Fruit fly (Drosophila melanogaster) whole organism, embryonic: ENCODE data around the gene CG13048.

ENCODE experiments used
- CG13296 ChIP-seq: fragments of 200-800 bp; sonication (Bioruptor generic); optimal IDR thresholded peaks from 3 replicates; lab custom pipeline; 2018; ENCODE audit warnings: missing biosample characterization, mild to moderate bottlenecking, missing genetic modification characterization
- CG1602 ChIP-seq: fragments of 200-800 bp; sonication (Bioruptor generic); optimal IDR thresholded peaks from 3 replicates; lab custom pipeline; 2016; ENCODE audit warnings: missing biosample characterization, missing genetic modification characterization
- CG17328 ChIP-seq: fragments of 200-800 bp; sonication (Bioruptor generic); IDR thresholded peaks from 2 replicates; pipeline ENCODE4 v1.3.6; 2022; ENCODE audit warnings: missing biosample characterization, missing genetic modification characterization
- CG17385 ChIP-seq: fragments of 200-800 bp; sonication (Bioruptor generic); optimal IDR thresholded peaks from 3 replicates; lab custom pipeline; 2018; ENCODE audit warnings: missing biosample characterization, mild to moderate bottlenecking, missing genetic modification characterization
- CG18011 ChIP-seq: fragments of 200-800 bp; sonication (Bioruptor generic); optimal IDR thresholded peaks from 2 replicates; lab custom pipeline; 2017; ENCODE audit warnings: missing biosample characterization, missing genetic modification characterization, mild to moderate bottlenecking, moderate library complexity, missing genotype
- CG31365 ChIP-seq: fragments of 200-800 bp; sonication (Bioruptor generic); optimal IDR thresholded peaks from 2 replicates; lab custom pipeline; 2018; ENCODE audit warnings: missing biosample characterization, mild to moderate bottlenecking, missing genetic modification characterization
- CG4328 ChIP-seq: fragments of 200-800 bp; sonication (Bioruptor generic); optimal IDR thresholded peaks from 3 replicates; lab custom pipeline; 2017; ENCODE audit warnings: missing biosample characterization, missing genetic modification reagents, missing genetic modification characterization
- CG6272 ChIP-seq: fragments of 200-800 bp; sonication (Bioruptor generic); IDR thresholded peaks from 2 replicates; pipeline ENCODE4 v1.3.6; 2022; ENCODE audit warnings: missing biosample characterization, missing genetic modification characterization
- CG7357 ChIP-seq: fragments of 200-800 bp; sonication (Bioruptor generic); IDR thresholded peaks from 3 replicates; pipeline ENCODE4 v1.3.6; 2022; ENCODE audit warnings: missing biosample characterization, missing genetic modification characterization
- CG7839 ChIP-seq: fragments of 200-800 bp; sonication (Bioruptor generic); optimal IDR thresholded peaks from 3 replicates; lab custom pipeline; 2018; ENCODE audit warnings: missing biosample characterization, mild to moderate bottlenecking, missing genetic modification characterization, moderate library complexity
- Camta ChIP-seq: fragments of 200-800 bp; sonication (Bioruptor generic); optimal IDR thresholded peaks from 2 replicates; lab custom pipeline; 2016; ENCODE audit warnings: missing biosample characterization, missing genetic modification characterization
- Dad ChIP-seq: fragments of 200-800 bp; sonication (Bioruptor generic); optimal IDR thresholded peaks from 3 replicates; lab custom pipeline; 2016; ENCODE audit warnings: missing biosample characterization, missing genetic modification characterization
- Eip74EF ChIP-seq, 2 experiments: fragments of 200-800 bp in 1 of 2; fragments of >200 bp in 1 of 2; sonication (Bioruptor generic) in 1 of 2; optimal IDR thresholded peaks; 2 replicates each; lab custom pipeline; 2017 to 2019; ENCODE audit warnings: missing biosample characterization in 2 of 2, missing genetic modification characterization in 2 of 2, mild to moderate bottlenecking in 1 of 2, moderate library complexity in 1 of 2
- HHEX ChIP-seq: fragments of 200-800 bp; sonication (Bioruptor generic); optimal IDR thresholded peaks from 3 replicates; lab custom pipeline; 2017; ENCODE audit warnings: missing biosample characterization, mild to moderate bottlenecking, missing genetic modification characterization, missing genetic modification reagents
- MBD-R2 ChIP-seq: fragments of 200-800 bp; sonication (Bioruptor generic); IDR thresholded peaks from 2 replicates; pipeline ENCODE4 v1.3.6; 2022; ENCODE audit warnings: missing biosample characterization, missing genetic modification characterization
- Med ChIP-seq: fragments of 200-800 bp; sonication (Bioruptor generic); peaks from one replicate; lab custom pipeline; 2016; ENCODE audit warnings: missing biosample characterization, missing genetic modification characterization, mild to moderate bottlenecking, inconsistent platforms, moderate library complexity
- Pdp1 ChIP-seq, 2 experiments: fragments of 200-800 bp; sonication (Bioruptor generic); optimal IDR thresholded peaks; 3 replicates each; lab custom pipeline; 2016; ENCODE audit warnings: missing biosample characterization in 2 of 2, missing genetic modification characterization in 2 of 2, mild to moderate bottlenecking in 1 of 2, moderate library complexity in 1 of 2
- Sox102F ChIP-seq: fragments of 200-800 bp; sonication (Bioruptor generic); optimal IDR thresholded peaks from 2 replicates; lab custom pipeline; 2018; ENCODE audit warnings: missing biosample characterization, mild to moderate bottlenecking, missing genetic modification characterization, moderate library complexity
- Sry-δ ChIP-seq: fragments of 200-800 bp; sonication (Bioruptor generic); optimal IDR thresholded peaks from 2 replicates; lab custom pipeline; 2016; ENCODE audit warnings: missing biosample characterization, missing genetic modification characterization
- cad ChIP-seq: fragments of >200 bp; optimal IDR thresholded peaks from 2 replicates; lab custom pipeline; 2017; ENCODE audit warnings: missing biosample characterization, missing genetic modification characterization
- crp ChIP-seq, 2 experiments: fragments of 200-800 bp; sonication (Bioruptor generic); optimal IDR thresholded peaks; 2 replicates in 1 of 2; 3 replicates in 1 of 2; lab custom pipeline; 2017; ENCODE audit warnings: missing biosample characterization in 2 of 2, missing genetic modification characterization in 2 of 2, mild to moderate bottlenecking in 1 of 2, moderate library complexity in 1 of 2
- hkb ChIP-seq, 2 experiments: fragments of 200-800 bp in 1 of 2; fragments of >200 bp in 1 of 2; sonication (Bioruptor generic) in 1 of 2; IDR thresholded peaks in 1 of 2; optimal IDR thresholded peaks in 1 of 2; 2 replicates each; pipeline versions ENCODE4 v1.3.6 to Lab custom; 2017 to 2022; ENCODE audit warnings: missing biosample characterization in 1 of 2, missing genetic modification characterization in 1 of 2
- jing ChIP-seq: fragments of 200-800 bp; sonication (Bioruptor generic); optimal IDR thresholded peaks from 2 replicates; lab custom pipeline; 2018; ENCODE audit warnings: missing biosample characterization, mild to moderate bottlenecking, missing genetic modification characterization
- kay ChIP-seq: fragments of 200-800 bp; sonication (Bioruptor generic); optimal IDR thresholded peaks from 2 replicates; lab custom pipeline; 2016; ENCODE audit warnings: missing biosample characterization, missing genetic modification characterization
- lbe ChIP-seq: fragments of 200-800 bp; sonication (Bioruptor generic); optimal IDR thresholded peaks from 2 replicates; lab custom pipeline; 2016; ENCODE audit warnings: missing biosample characterization, mild to moderate bottlenecking, missing genetic modification characterization
- lilli ChIP-seq: fragments of 200-800 bp; sonication (Bioruptor generic); optimal IDR thresholded peaks from 3 replicates; lab custom pipeline; 2016; ENCODE audit warnings: missing biosample characterization, missing genetic modification characterization
- oc ChIP-seq: fragments of 200-800 bp; sonication (Bioruptor generic); optimal IDR thresholded peaks from 2 replicates; lab custom pipeline; 2018; ENCODE audit warnings: missing biosample characterization, mild to moderate bottlenecking, missing genetic modification characterization, moderate library complexity
- pho ChIP-seq: fragments of 200-800 bp; sonication (Bioruptor generic); optimal IDR thresholded peaks from 2 replicates; lab custom pipeline; 2016; ENCODE audit warnings: missing biosample characterization, missing genetic modification characterization
- trem ChIP-seq: fragments of 200-800 bp; optimal IDR thresholded peaks from 3 replicates; lab custom pipeline; 2019; ENCODE audit warnings: missing biosample characterization, mild to moderate bottlenecking, missing genetic modification characterization, moderate library complexity
- ttk ChIP-seq: fragments of 200-800 bp; sonication (Bioruptor generic); IDR thresholded peaks from 2 replicates; pipeline ENCODE4 v2.1.2; 2022; ENCODE audit warnings: missing biosample characterization, missing genetic modification characterization
- twi ChIP-seq: fragments of 200-800 bp; optimal IDR thresholded peaks from 2 replicates; lab custom pipeline; 2019; ENCODE audit warnings: missing biosample characterization, mild to moderate bottlenecking, missing genetic modification characterization, moderate library complexity
- usp ChIP-seq: fragments of >200 bp; optimal IDR thresholded peaks from 2 replicates; lab custom pipeline; 2017; ENCODE audit warnings: missing biosample characterization, missing genetic modification characterization
- wdn ChIP-seq: fragments of 200-800 bp; sonication (Bioruptor generic); IDR thresholded peaks from 2 replicates; pipeline ENCODE4 v1.3.6; 2022; ENCODE audit warnings: missing biosample characterization, missing genetic modification characterization
- yki ChIP-seq: fragments of >200 bp; optimal IDR thresholded peaks from 3 replicates; lab custom pipeline; 2018

Gene CG13048

dm6 chr3L:16283821-16284220, at the start of gene CG13048:
CG13048 (minus strand) TSS chr3L:16283921.
- TF ChIP-seq Pdp1 (GFP tag; optimal IDR thresholded peaks at IDR 0.05; lab: Kevin White, UChicago) (peak in 1 of 2 experiments; percentile 85), Sox102F (no peak), oc (tag; lab: Kevin White, UChicago) (peak; percentile 31), jing (GFP tag; lab: Kevin White, UChicago) (no peak)
- TF ChIP-seq, all 482 proteins: peak for 2

dm6 chr3L:16333013-16333412, 49.3 kb upstream of the CG13048 start, which contains the start of gene CG13056:
CG13056 (plus strand) TSS chr3L:16333313.
- TF ChIP-seq Dad (GFP tag; lab: Kevin White, UChicago) (no peak), ttk (no peak), pho (GFP tag; lab: Kevin White, UChicago) (no peak), CG17385 (GFP tag; lab: Kevin White, UChicago) (no peak), Sry-δ (GFP tag; lab: Kevin White, UChicago) (no peak)

DNA sequence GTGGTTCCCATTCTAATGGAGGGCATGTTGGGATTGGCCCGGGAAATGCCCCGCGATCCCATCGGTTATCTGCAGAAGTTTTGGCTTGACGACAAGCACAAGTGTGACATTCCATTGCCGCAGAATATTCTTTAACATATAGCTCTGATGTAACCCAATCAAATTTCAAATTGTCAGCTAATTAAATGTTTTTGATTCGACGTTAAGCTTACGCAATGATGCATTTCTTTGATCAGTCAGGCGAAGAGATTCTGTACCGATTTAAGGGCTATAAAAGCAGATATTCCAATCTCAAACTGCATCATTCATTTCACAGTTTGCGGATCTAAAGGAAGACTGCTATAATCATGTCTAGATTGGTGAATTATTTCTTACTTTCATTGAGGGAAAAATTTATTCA, 47.9 kb upstream of the CG13048 start, which contains the start of gene retinin:
Gene retinin, plus strand, starts transcription at position 301 of the 400 bp plus-strand sequence.
- TF ChIP-seq pho (GFP tag; lab: Kevin White, UChicago) (no peak), twi (tag; lab: Kevin White, UChicago) (no peak), yki (lab: Kevin White, UChicago) (no peak), CG31365 (tag; lab: Kevin White, UChicago) (no peak), CG4328 (GFP tag; lab: Kevin White, UChicago) (no peak), MBD-R2 (GFP tag; lab: Robert Waterston, UW) (no peak), hkb (optimal IDR thresholded peaks at IDR 0.05; lab: Kevin White, UChicago) (no peak), hkb (GFP tag; IDR thresholded peaks at IDR 0.05; lab: Robert Waterston, UW) (no peak), Camta (no peak), lbe (GFP tag; lab: Kevin White, UChicago) (no peak), crp (GFP tag; optimal IDR thresholded peaks at IDR 0.05; lab: Kevin White, UChicago) (no peak), CG6272 (no peak), lilli (GFP tag; lab: Kevin White, UChicago) (no peak), wdn (GFP tag; lab: Robert Waterston, UW) (no peak), CG18011 (GFP tag; lab: Kevin White, UChicago) (no peak), kay (GFP tag; lab: Kevin White, UChicago) (no peak), CG7839 (tag; lab: Kevin White, UChicago) (no peak), Med (GFP tag; lab: Kevin White, UChicago) (no peak)

dm6 chr3L:16330740-16331139, 47.0 kb upstream of the CG13048 start, which contains the start of gene CG33060:
CG33060 (plus strand) TSS chr3L:16331040.
- TF ChIP-seq CG13296 (no peak), Eip74EF (GFP tag; optimal IDR thresholded peaks at IDR 0.05; lab: Kevin White, UChicago) (no peak), cad (no peak), CG1602 (GFP tag; lab: Kevin White, UChicago) (no peak), trem (tag; lab: Kevin White, UChicago) (no peak), HHEX (GFP tag; lab: Kevin White, UChicago) (no peak), usp (GFP tag; lab: Kevin White, UChicago) (no peak), CG17328 (no peak), CG7357 (no peak)
